Worm (Caenorhabditis elegans) whole organism, early embryonic: ENCODE results near the gene srh-223.

Experiments used
- ama-1 ChIP-seq: fragments of 150-350 bp; optimal IDR thresholded peaks from 2 replicates; lab custom pipeline; 2014
- ceh-13 ChIP-seq: fragments of 200-800 bp; sonication (Bioruptor generic); optimal IDR thresholded peaks from 2 replicates; lab custom pipeline; 2018; ENCODE audit warnings: mild to moderate bottlenecking, missing genetic modification characterization, missing compliant biosample characterization
- ceh-36 ChIP-seq: sonication (generic microtip); optimal IDR thresholded peaks from 2 replicates; lab custom pipeline; 2016; ENCODE audit warnings: missing genetic modification characterization, inconsistent platforms, missing compliant biosample characterization
- ets-7 ChIP-seq: sonication (generic microtip); optimal IDR thresholded peaks from 2 replicates; lab custom pipeline; 2016; ENCODE audit warnings: missing genotype, missing genetic modification characterization, missing compliant biosample characterization
- flt-1 ChIP-seq: fragments of 200-800 bp; sonication (Bioruptor generic); IDR thresholded peaks from 2 replicates; pipeline ENCODE4 v1.3.6; 2022; ENCODE audit warnings: missing genetic modification characterization, missing compliant biosample characterization
- hmg-4 ChIP-seq: fragments of 200-800 bp; sonication (Bioruptor generic); optimal IDR thresholded peaks from 2 replicates; lab custom pipeline; 2018; ENCODE audit warnings: mild to moderate bottlenecking, missing genetic modification characterization, missing compliant biosample characterization
- hnd-1 ChIP-seq: sonication (generic microtip); optimal IDR thresholded peaks from 2 replicates; lab custom pipeline; 2016; ENCODE audit warnings: missing genetic modification characterization, missing compliant biosample characterization
- pes-1 ChIP-seq: fragments of 200-800 bp; sonication (Bioruptor generic); IDR thresholded peaks from 2 replicates; pipeline ENCODE4 v1.3.6; 2022; ENCODE audit warnings: missing genetic modification reagents, missing genetic modification characterization, missing compliant biosample characterization
- scrt-1 ChIP-seq: fragments of 200-800 bp; sonication (Bioruptor generic); IDR thresholded peaks from 2 replicates; pipeline ENCODE4 v1.3.6; 2022; ENCODE audit warnings: missing genetic modification characterization, missing compliant biosample characterization
- sea-1 ChIP-seq: fragments of 200-800 bp; sonication (Bioruptor generic); conservative IDR thresholded peaks from 2 replicates; pipeline ENCODE4 v1.3.6; 2022; ENCODE audit warnings: missing genetic modification characterization, missing compliant biosample characterization
- tbx-37 ChIP-seq: fragments of 200-800 bp; sonication (Bioruptor generic); conservative IDR thresholded peaks from 2 replicates; pipeline ENCODE4 v1.3.6; 2022; ENCODE audit warnings: missing genetic modification reagents, missing genetic modification characterization, missing compliant biosample characterization
- tra-4 ChIP-seq: sonication (generic microtip); optimal IDR thresholded peaks from 2 replicates; lab custom pipeline; 2017; ENCODE audit warnings: missing genetic modification characterization, missing compliant biosample characterization

DNA sequence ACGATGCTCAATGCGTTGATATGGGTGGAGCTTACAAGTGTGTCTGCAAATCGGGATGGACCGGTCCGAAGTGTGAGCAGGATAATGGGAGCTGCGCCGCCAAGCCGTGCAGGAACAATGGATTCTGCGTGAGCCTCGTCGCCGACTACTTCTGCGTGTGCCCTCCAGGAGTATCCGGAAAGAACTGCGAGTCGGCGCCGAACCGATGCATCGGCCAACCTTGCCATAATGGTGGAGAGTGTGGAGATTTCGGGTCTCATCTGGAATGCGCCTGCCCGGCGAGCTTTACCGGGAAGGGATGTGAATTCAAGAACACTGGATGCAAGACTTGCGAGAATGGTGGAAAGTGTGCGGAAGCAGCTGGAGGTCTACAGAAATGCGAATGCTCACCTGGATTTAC, 28.2 kb downstream of the srh-223 start:
- TF ChIP-seq hmg-4 (GFP tag; lab: Kevin White, UChicago) (no peak), ceh-36 (no peak), flt-1 (GFP tag; lab: Robert Waterston, UW) (no peak), pes-1 (GFP tag; lab: Robert Waterston, UW) (no peak), sea-1 (GFP tag; lab: Robert Waterston, UW) (no peak), ama-1 (no peak), ceh-13 (GFP tag; lab: Kevin White, UChicago) (no peak), tbx-37 (GFP tag; lab: Robert Waterston, UW) (no peak), tra-4 (no peak), hnd-1 (no peak), ets-7 (tag; lab: Kevin White, UChicago) (no peak), scrt-1 (GFP tag; lab: Robert Waterston, UW) (no peak)
